Worm (Caenorhabditis elegans): Measurements from ENCODE around the gene R04A9.9.

R04A9.9 gene

DNA sequence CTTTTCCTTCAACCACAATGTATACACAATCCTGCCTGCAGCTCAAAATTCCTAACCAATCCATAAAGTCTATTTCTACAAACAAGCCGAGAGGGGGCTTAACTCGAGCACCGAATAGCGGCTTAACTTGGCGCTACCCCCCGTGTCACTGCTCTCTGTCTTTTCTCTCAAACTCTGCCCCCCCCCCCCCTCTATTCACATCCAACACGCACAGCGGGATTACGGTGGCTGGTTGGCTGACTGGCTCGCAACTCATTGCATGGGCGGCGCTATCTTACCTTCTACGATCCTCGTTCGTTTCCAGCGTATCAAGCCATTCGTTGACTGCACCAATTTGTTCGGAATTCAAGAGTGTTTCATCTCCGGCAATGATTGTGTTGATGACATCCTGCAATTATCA is 41.2 kb upstream of the R04A9.9 start:
- no peak for TF ChIP-seq nhr-77 (tag; optimal IDR thresholded peaks at IDR 0.05)
- 0 out of 2 replicates have a peak, but pooled peaks have one; percentile 10 for TF ChIP-seq mab-9 (GFP tag; IDR thresholded peaks at IDR 0.05)

DNA sequence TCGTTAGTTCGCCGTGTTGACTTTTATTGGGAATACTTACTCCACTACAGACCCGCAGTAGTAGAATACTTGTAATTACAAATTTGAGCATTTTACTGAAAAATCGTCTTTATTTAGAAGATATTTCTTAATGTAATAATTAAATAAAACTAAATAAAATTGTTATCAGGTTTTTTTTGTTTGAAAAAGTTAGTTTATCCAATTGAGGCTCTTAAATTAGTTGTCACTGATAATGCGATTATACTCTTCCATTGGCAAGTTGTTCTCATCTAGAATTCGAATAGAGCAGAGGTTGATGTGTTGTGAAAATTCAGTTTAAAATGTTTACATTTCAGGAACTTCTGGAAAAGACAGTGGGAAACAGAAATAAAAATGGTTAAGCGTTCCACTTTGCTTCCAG is 35.2 kb upstream of the R04A9.9 start, which contains the start of gene ZK1193.2:
Gene ZK1193.2 (minus strand): TSS at position 101 of the 400 bp plus-strand sequence.
- TF ChIP-seq fkh-10 (GFP tag; optimal IDR thresholded peaks at IDR 0.05) = no peak
- no peak for TF ChIP-seq rnt-1 (tag; optimal IDR thresholded peaks at IDR 0.05)
- TF ChIP-seq zag-1 (tag; optimal IDR thresholded peaks at IDR 0.05) = no peak
- TF ChIP-seq ztf-11 (tag; optimal IDR thresholded peaks at IDR 0.05) = no peak
- TF ChIP-seq nhr-90 (tag; optimal IDR thresholded peaks at IDR 0.05; ENCODE audit: poor library complexity) = no peak

DNA sequence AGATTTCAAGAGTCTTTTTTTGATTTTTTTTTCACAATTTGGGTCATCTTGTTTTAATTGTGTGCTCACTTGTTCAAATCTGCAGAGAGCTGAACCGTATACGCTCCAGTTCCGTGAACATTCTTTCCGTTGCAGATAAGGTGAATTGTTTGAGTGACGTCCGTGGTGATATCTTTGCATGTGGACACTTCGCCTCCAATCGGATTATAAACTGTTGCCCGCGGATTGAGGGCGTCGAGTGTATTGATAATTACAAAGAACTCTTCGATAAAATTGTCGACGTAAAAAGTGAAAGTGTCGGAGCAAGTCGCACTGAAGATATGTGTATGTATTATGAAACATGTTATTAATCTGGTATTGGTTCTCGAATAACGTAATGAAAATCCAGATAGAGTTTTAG is 33.4 kb upstream of the R04A9.9 start:
- TF ChIP-seq swsn-7 (tag; optimal IDR thresholded peaks at IDR 0.05) (no peak), hlh-4 (tag; optimal IDR thresholded peaks at IDR 0.05) (no peak), nhr-71 (tag; optimal IDR thresholded peaks at IDR 0.05) (no peak), elt-2 (tag; optimal IDR thresholded peaks at IDR 0.05) (peak; percentile 57), skn-1 (tag; optimal IDR thresholded peaks at IDR 0.05) (no peak), aly-2 (tag; optimal IDR thresholded peaks at IDR 0.05) (no peak), nhr-47 (tag; optimal IDR thresholded peaks at IDR 0.05) (no peak), snu-23 (GFP tag; optimal IDR thresholded peaks at IDR 0.05) (no peak)

DNA sequence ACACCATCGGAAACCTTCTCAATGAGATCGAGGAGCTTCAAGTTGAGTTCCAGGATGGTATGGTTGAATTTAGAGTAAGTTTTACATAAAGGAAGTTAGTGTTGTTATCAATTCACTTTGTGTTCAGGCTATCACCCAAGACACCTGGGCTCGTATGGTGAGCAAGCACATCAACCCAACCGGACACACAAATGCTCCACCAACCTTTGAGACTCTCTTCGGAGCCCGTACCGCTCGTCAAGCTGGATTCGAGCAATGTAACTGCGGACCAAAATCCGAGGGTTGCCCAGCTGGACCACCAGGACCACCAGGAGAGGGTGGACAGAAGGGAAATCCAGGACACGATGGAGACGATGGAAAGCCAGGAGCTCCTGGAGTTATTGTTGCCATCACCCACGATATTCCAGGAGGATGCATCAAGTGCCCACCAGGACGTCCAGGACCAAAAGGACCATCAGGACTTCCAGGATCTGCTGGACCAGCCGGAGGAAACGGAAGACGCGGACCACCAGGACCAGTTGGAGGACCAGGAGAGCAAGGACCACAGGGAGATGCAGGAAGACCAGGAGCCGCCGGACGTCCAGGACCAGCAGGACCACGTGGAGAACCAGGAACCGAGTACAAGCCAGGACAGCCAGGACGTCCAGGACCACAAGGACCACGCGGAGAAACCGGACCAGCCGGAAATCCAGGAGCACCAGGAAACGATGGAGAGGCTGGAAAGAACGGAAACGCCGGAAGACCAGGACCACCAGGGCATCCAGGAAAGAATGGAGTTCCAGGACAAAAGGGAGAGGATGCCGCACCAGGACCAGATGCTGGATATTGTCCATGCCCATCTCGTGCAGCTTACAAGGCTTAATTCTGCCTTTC is 31.7 kb upstream of the R04A9.9 start:
- TF ChIP-seq fkh-4 (tag; optimal IDR thresholded peaks at IDR 0.05; ENCODE audit: borderline replicate concordance) (no peak), mef-2 (tag; optimal IDR thresholded peaks at IDR 0.05) (no peak), nhr-12 (tag; optimal IDR thresholded peaks at IDR 0.05) (no peak), ces-1 (GFP tag; optimal IDR thresholded peaks at IDR 0.05) (no peak), snpc-4 (tag; optimal IDR thresholded peaks at IDR 0.05) (no peak), vab-15 (tag; optimal IDR thresholded peaks at IDR 0.05) (no peak), lin-13 (GFP tag; optimal IDR thresholded peaks at IDR 0.05) (no peak), sptf-1 (tag; optimal IDR thresholded peaks at IDR 0.05) (no peak), nhr-90 (tag; optimal IDR thresholded peaks at IDR 0.05; ENCODE audit: poor library complexity) (no peak), pqm-1 (tag; optimal IDR thresholded peaks at IDR 0.05) (no peak)

DNA sequence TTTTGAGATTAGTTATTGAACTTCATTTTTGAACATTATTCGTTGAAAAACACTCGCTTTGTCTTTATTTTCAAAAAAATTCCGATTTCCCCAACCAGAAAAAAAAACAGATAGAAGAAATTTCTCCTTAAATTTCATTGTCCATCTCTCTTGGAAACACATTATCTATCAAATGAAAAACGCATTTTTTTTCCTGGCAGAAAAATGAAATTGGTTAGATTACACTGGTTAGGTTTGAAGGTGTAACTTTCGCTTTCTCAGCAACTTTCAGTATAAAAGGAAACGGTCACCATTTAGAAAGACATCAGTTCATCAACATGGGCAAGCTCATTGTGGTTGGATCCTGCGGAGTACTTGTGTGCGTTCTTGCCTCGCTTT is 31.0 kb upstream of the R04A9.9 start, which contains the start of gene col-19:
Gene col-19 (plus strand): TSS at position 301 of the 378 bp plus-strand sequence.
- TF ChIP-seq jun-1 (tag; optimal IDR thresholded peaks at IDR 0.05) = no peak
- no peak for TF ChIP-seq nhr-85 (tag)
- TF ChIP-seq pag-3 (tag; optimal IDR thresholded peaks at IDR 0.05; ENCODE audit: borderline replicate concordance, insufficient read depth) = no peak
- TF ChIP-seq dsc-1 (tag; optimal IDR thresholded peaks at IDR 0.05) = no peak
- TF ChIP-seq lin-15B (tag; optimal IDR thresholded peaks at IDR 0.05) = no peak
- TF ChIP-seq lin-39 (tag; optimal IDR thresholded peaks at IDR 0.05) = no peak
- no peak for TF ChIP-seq Y116A8C.19 (tag; optimal IDR thresholded peaks at IDR 0.05; ENCODE audit: borderline replicate concordance)
- TF ChIP-seq mdl-1 (tag; optimal IDR thresholded peaks at IDR 0.05) = no peak
- no peak for TF ChIP-seq unc-30 (tag; optimal IDR thresholded peaks at IDR 0.05)
- no peak for TF ChIP-seq irx-1 (tag; optimal IDR thresholded peaks at IDR 0.05)
- no peak for TF ChIP-seq fkh-4 (tag; optimal IDR thresholded peaks at IDR 0.05; ENCODE audit: borderline replicate concordance)
- no peak for TF ChIP-seq C34B4.2 (tag; optimal IDR thresholded peaks at IDR 0.05)
- TF ChIP-seq nhr-84 (tag; optimal IDR thresholded peaks at IDR 0.05) = no peak
- TF ChIP-seq sox-4 (tag; optimal IDR thresholded peaks at IDR 0.05) = no peak
- no peak for TF ChIP-seq sptf-1 (tag; optimal IDR thresholded peaks at IDR 0.05)
- no peak for TF ChIP-seq mef-2 (tag; optimal IDR thresholded peaks at IDR 0.05)
- TF ChIP-seq zip-4 (GFP tag; optimal IDR thresholded peaks at IDR 0.05) = no peak
- TF ChIP-seq tbx-2 (tag; optimal IDR thresholded peaks at IDR 0.05) = no peak
- TF ChIP-seq dpl-1 (GFP tag; optimal IDR thresholded peaks at IDR 0.05) = no peak
- no peak for TF ChIP-seq C04F5.9 (tag; optimal IDR thresholded peaks at IDR 0.05)
